Worm (Caenorhabditis elegans) whole organism, L3 larva: Measurements from ENCODE around the gene K03A11.5.

ENCODE experiments used
- R02D3.7 ChIP-seq: fragments of 150-350 bp; optimal IDR thresholded peaks from 2 replicates; lab custom pipeline; 2014; ENCODE audit warnings: missing biosample characterization, missing genetic modification characterization
- ZK546.5 ChIP-seq: sonication (generic microtip); optimal IDR thresholded peaks from 2 replicates; lab custom pipeline; 2017; ENCODE audit warnings: missing biosample characterization, missing genetic modification characterization
- aly-2 ChIP-seq: fragments of 150-350 bp; optimal IDR thresholded peaks from 2 replicates; lab custom pipeline; 2014; ENCODE audit warnings: missing biosample characterization, missing genetic modification characterization
- ama-1 ChIP-seq: fragments of 150-350 bp; optimal IDR thresholded peaks from 2 replicates; lab custom pipeline; 2018
- ceh-16 ChIP-seq: sonication (generic microtip); optimal IDR thresholded peaks from 2 replicates; lab custom pipeline; 2017; ENCODE audit warnings: missing biosample characterization, missing genetic modification characterization
- ceh-28 ChIP-seq: fragments of 150-350 bp; optimal IDR thresholded peaks from 2 replicates; lab custom pipeline; 2014; ENCODE audit warnings: missing biosample characterization, missing genetic modification reagents, missing genetic modification characterization
- ceh-82 ChIP-seq: fragments of 150-350 bp; optimal IDR thresholded peaks from 2 replicates; lab custom pipeline; 2014; ENCODE audit warnings: missing biosample characterization, missing genetic modification characterization
- ceh-9 ChIP-seq: sonication (generic microtip); optimal IDR thresholded peaks from 2 replicates; lab custom pipeline; 2018; ENCODE audit warnings: missing biosample characterization, missing genetic modification characterization
- daf-12 ChIP-seq: fragments of 150-350 bp; optimal IDR thresholded peaks from 2 replicates; lab custom pipeline; 2014; ENCODE audit warnings: missing biosample characterization, missing genetic modification reagents, missing genetic modification characterization
- egl-27 ChIP-seq: sonication (generic microtip); optimal IDR thresholded peaks from 4 replicates; lab custom pipeline; 2017; ENCODE audit warnings: missing biosample characterization, missing genetic modification reagents, missing genetic modification characterization
- egl-5 ChIP-seq: fragments of 150-350 bp; optimal IDR thresholded peaks from 2 replicates; lab custom pipeline; 2017; ENCODE audit warnings: missing biosample characterization, missing genetic modification reagents, missing genetic modification characterization, inconsistent platforms
- elt-1 ChIP-seq: fragments of 150-350 bp; optimal IDR thresholded peaks from 2 replicates; lab custom pipeline; 2014; ENCODE audit warnings: missing biosample characterization, missing genetic modification characterization
- elt-2 ChIP-seq: sonication (generic microtip); optimal IDR thresholded peaks from 2 replicates; lab custom pipeline; 2016; ENCODE audit warnings: missing genetic modification reagents, mild to moderate bottlenecking, missing genetic modification characterization, missing compliant biosample characterization
- elt-3 ChIP-seq, 3 experiments: fragments of 150-350 bp in 1 of 3; sonication (generic microtip) in 2 of 3; optimal IDR thresholded peaks; 2 replicates in 2 of 3; 4 replicates in 1 of 3; lab custom pipeline; 2014 to 2017; ENCODE audit warnings: missing biosample characterization in 3 of 3, missing genetic modification characterization in 3 of 3
- eor-1 ChIP-seq, 2 experiments: fragments of 150-350 bp; optimal IDR thresholded peaks; 2 replicates each; lab custom pipeline; 2014 to 2018; ENCODE audit warnings: missing biosample characterization in 2 of 2, missing genetic modification characterization in 2 of 2
- fkh-10 ChIP-seq: sonication (generic microtip); optimal IDR thresholded peaks from 2 replicates; lab custom pipeline; 2017; ENCODE audit warnings: missing biosample characterization, missing genetic modification reagents, missing genetic modification characterization
- fkh-2 ChIP-seq: fragments of 150-350 bp; optimal IDR thresholded peaks from 2 replicates; lab custom pipeline; 2014; ENCODE audit warnings: missing biosample characterization, missing genetic modification reagents, missing genetic modification characterization
- fos-1 ChIP-seq: fragments of 150-350 bp; optimal IDR thresholded peaks from 2 replicates; lab custom pipeline; 2014; ENCODE audit warnings: missing biosample characterization, missing genetic modification characterization
- hmg-11 ChIP-seq: sonication (generic microtip); optimal IDR thresholded peaks from 2 replicates; lab custom pipeline; 2016; ENCODE audit warnings: missing genetic modification characterization, missing compliant biosample characterization
- jun-1 ChIP-seq: fragments of 150-350 bp; optimal IDR thresholded peaks from 2 replicates; lab custom pipeline; 2014; ENCODE audit warnings: missing biosample characterization, missing genetic modification reagents, missing genetic modification characterization
- lin-15B ChIP-seq: fragments of 150-350 bp; optimal IDR thresholded peaks from 2 replicates; lab custom pipeline; 2014; ENCODE audit warnings: missing biosample characterization, missing genetic modification characterization
- lin-39 ChIP-seq: fragments of 150-350 bp; optimal IDR thresholded peaks from 2 replicates; lab custom pipeline; 2018; ENCODE audit warnings: missing biosample characterization, missing genetic modification reagents, missing genetic modification characterization
- lsy-12 ChIP-seq: sonication (generic microtip); optimal IDR thresholded peaks from 2 replicates; lab custom pipeline; 2016; ENCODE audit warnings: mild to moderate bottlenecking, missing genetic modification characterization, missing compliant biosample characterization
- mdl-1 ChIP-seq: fragments of 150-350 bp; optimal IDR thresholded peaks from 2 replicates; lab custom pipeline; 2014; ENCODE audit warnings: missing biosample characterization, missing genetic modification characterization
- mml-1 ChIP-seq: fragments of 150-350 bp; sonication (generic microtip); optimal IDR thresholded peaks from 3 replicates; lab custom pipeline; 2014; ENCODE audit warnings: missing biosample characterization, missing genetic modification characterization
- nfya-1 ChIP-seq: sonication (generic microtip); optimal IDR thresholded peaks from 2 replicates; lab custom pipeline; 2017; ENCODE audit warnings: missing genetic modification characterization, mild to moderate bottlenecking, missing compliant biosample characterization, antibody characterized with exemption, moderate library complexity; ENCODE audit not compliant: insufficient read depth
- nhr-11 ChIP-seq: fragments of 150-350 bp; optimal IDR thresholded peaks from 2 replicates; lab custom pipeline; 2014; ENCODE audit warnings: missing biosample characterization, missing genetic modification characterization
- nhr-12 ChIP-seq: fragments of 150-350 bp; optimal IDR thresholded peaks from 2 replicates; lab custom pipeline; 2014; ENCODE audit warnings: missing biosample characterization, missing genetic modification characterization
- nhr-23 ChIP-seq: fragments of 150-350 bp; optimal IDR thresholded peaks from 2 replicates; lab custom pipeline; 2014; ENCODE audit warnings: missing biosample characterization, missing genetic modification reagents, missing genetic modification characterization
- nhr-237 ChIP-seq: fragments of 150-350 bp; optimal IDR thresholded peaks from 2 replicates; lab custom pipeline; 2014; ENCODE audit warnings: missing biosample characterization, missing genetic modification characterization
- nhr-25 ChIP-seq: sonication (generic microtip); optimal IDR thresholded peaks from 2 replicates; lab custom pipeline; 2017; ENCODE audit warnings: missing biosample characterization, missing genetic modification characterization
- nhr-28 ChIP-seq: fragments of 150-350 bp; optimal IDR thresholded peaks from 2 replicates; lab custom pipeline; 2014; ENCODE audit warnings: missing biosample characterization, missing genetic modification characterization
- nhr-43 ChIP-seq: sonication (generic microtip); optimal IDR thresholded peaks from 2 replicates; lab custom pipeline; 2016; ENCODE audit warnings: mild to moderate bottlenecking, missing genetic modification characterization, missing compliant biosample characterization; ENCODE audit not compliant: poor library complexity, severe bottlenecking
- nhr-67 ChIP-seq: fragments of 150-350 bp; optimal IDR thresholded peaks from 2 replicates; lab custom pipeline; 2014; ENCODE audit warnings: missing biosample characterization, missing genetic modification characterization
- nhr-76 ChIP-seq: fragments of 150-350 bp; sonication (generic microtip); optimal IDR thresholded peaks from 5 replicates; lab custom pipeline; 2014; ENCODE audit warnings: missing biosample characterization, missing genetic modification characterization
- nhr-77 ChIP-seq: fragments of 150-350 bp; optimal IDR thresholded peaks from 2 replicates; lab custom pipeline; 2014; ENCODE audit warnings: missing biosample characterization, missing genetic modification characterization
- pha-4 ChIP-seq: fragments of 150-350 bp; optimal IDR thresholded peaks from 2 replicates; lab custom pipeline; 2014; ENCODE audit warnings: missing biosample characterization, missing genetic modification reagents, missing genetic modification characterization
- pqm-1 ChIP-seq: fragments of 150-350 bp; optimal IDR thresholded peaks from 2 replicates; lab custom pipeline; 2017; ENCODE audit warnings: missing biosample characterization, missing genetic modification characterization, inconsistent platforms
- sea-2 ChIP-seq: fragments of 150-350 bp; sonication (generic microtip); optimal IDR thresholded peaks from 4 replicates; lab custom pipeline; 2014; ENCODE audit warnings: missing biosample characterization, missing genetic modification reagents, missing genetic modification characterization
- skn-1 ChIP-seq: fragments of 150-350 bp; optimal IDR thresholded peaks from 2 replicates; lab custom pipeline; 2014; ENCODE audit warnings: missing biosample characterization, missing genetic modification characterization
- snpc-4 ChIP-seq: fragments of 150-350 bp; optimal IDR thresholded peaks from 2 replicates; lab custom pipeline; 2014; ENCODE audit warnings: missing biosample characterization, missing genetic modification characterization
- tbx-2 ChIP-seq: sonication (generic microtip); optimal IDR thresholded peaks from 2 replicates; lab custom pipeline; 2016; ENCODE audit warnings: mild to moderate bottlenecking, missing genetic modification characterization, missing compliant biosample characterization
- unc-39 ChIP-seq: sonication (generic microtip); optimal IDR thresholded peaks from 4 replicates; lab custom pipeline; 2017; ENCODE audit warnings: missing biosample characterization, missing genetic modification characterization
- unc-62 ChIP-seq: fragments of 150-350 bp; sonication (generic microtip); optimal IDR thresholded peaks from 4 replicates; lab custom pipeline; 2014; ENCODE audit warnings: missing biosample characterization, missing genetic modification reagents, missing genetic modification characterization
- zag-1 ChIP-seq: fragments of 150-350 bp; optimal IDR thresholded peaks from 2 replicates; lab custom pipeline; 2014; ENCODE audit warnings: missing biosample characterization, missing genetic modification characterization
- ztf-11 ChIP-seq: fragments of 150-350 bp; optimal IDR thresholded peaks from 2 replicates; lab custom pipeline; 2014; ENCODE audit warnings: missing biosample characterization, missing genetic modification characterization
- ztf-4 ChIP-seq: fragments of 150-350 bp; optimal IDR thresholded peaks from 2 replicates; lab custom pipeline; 2014; ENCODE audit warnings: missing biosample characterization, missing genetic modification characterization

Gene K03A11.5

DNA sequence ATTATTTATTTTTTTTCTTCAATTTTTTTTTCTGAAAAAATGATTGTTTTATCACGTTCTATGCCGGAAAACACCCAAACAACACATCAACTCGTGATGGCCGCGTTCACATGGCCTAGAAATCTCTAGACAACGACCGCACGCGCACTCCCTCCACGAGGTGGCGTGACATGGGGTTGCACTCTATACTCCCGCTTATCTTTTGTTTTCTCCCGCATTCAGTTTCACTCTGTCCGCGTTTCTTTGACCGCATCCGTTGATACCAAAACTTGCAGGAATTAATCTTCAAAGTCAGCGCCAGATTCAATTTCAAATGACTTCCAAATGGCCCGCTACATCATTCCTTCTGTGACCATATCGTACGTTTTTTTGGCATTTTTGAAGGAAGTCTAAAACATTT, 41.6 kb downstream of the K03A11.5 start, which contains the start of gene F17H10.1:
Gene F17H10.1, plus strand, starts transcription at position 276 of the 400 bp plus-strand sequence.
- TF ChIP-seq nhr-237 (tag; lab: Kevin White, UChicago) = no peak
- no peak for TF ChIP-seq egl-5
- TF ChIP-seq nhr-76 = no peak
- no peak for TF ChIP-seq ZK546.5 (tag; lab: Kevin White, UChicago)
- peak; percentile 70 for TF ChIP-seq ama-1 (lab: Kevin White, UChicago)
- no peak for TF ChIP-seq fkh-2 (tag; lab: Kevin White, UChicago)
- TF ChIP-seq unc-39 (tag; lab: Kevin White, UChicago) = no peak
- no peak for TF ChIP-seq ztf-11 (tag; lab: Kevin White, UChicago)
- no peak for TF ChIP-seq nfya-1
- TF ChIP-seq elt-1 (tag; lab: Kevin White, UChicago) = no peak
- TF ChIP-seq tbx-2 (tag; lab: Kevin White, UChicago) = no peak
- peak in 1 of 3 experiments; percentile 80 for TF ChIP-seq elt-3 (tag; optimal IDR thresholded peaks at IDR 0.05; lab: Kevin White, UChicago)
- no peak for TF ChIP-seq nhr-28
- no peak for TF ChIP-seq hmg-11
- no peak for TF ChIP-seq fkh-10 (GFP tag; lab: Kevin White, UChicago)
- TF ChIP-seq daf-12 (tag; lab: Kevin White, UChicago) = no peak
- peak; percentile 87 for TF ChIP-seq nhr-43 (tag; lab: Kevin White, UChicago)
- TF ChIP-seq ceh-28 (tag; lab: Kevin White, UChicago) = no peak
- TF ChIP-seq nhr-11 = no peak
- TF ChIP-seq nhr-25 (tag; lab: Kevin White, UChicago) = peak; percentile 65
- no peak for TF ChIP-seq ceh-9 (tag; lab: Kevin White, UChicago)
- TF ChIP-seq aly-2 (tag; lab: Kevin White, UChicago) = no peak
- TF ChIP-seq nhr-77 (tag; lab: Kevin White, UChicago) = no peak
- no peak for TF ChIP-seq skn-1 (tag; lab: Kevin White, UChicago)
- TF ChIP-seq ztf-4 = no peak
- no peak for TF ChIP-seq zag-1 (tag; lab: Kevin White, UChicago)
- TF ChIP-seq ceh-16 (tag; lab: Kevin White, UChicago) = no peak
- peak; percentile 69 for TF ChIP-seq lin-39 (tag; lab: Kevin White, UChicago)
- no peak for TF ChIP-seq R02D3.7 (tag; lab: Kevin White, UChicago)
- peak; percentile 50 for TF ChIP-seq lin-15B (tag; lab: Kevin White, UChicago)
- no peak for TF ChIP-seq nhr-12
- no peak for TF ChIP-seq ceh-82 (tag; lab: Kevin White, UChicago)
- TF ChIP-seq snpc-4 (tag; lab: Kevin White, UChicago) = peak; percentile 53
- peak; percentile 40 for TF ChIP-seq fos-1 (tag; lab: Kevin White, UChicago)
- peak; percentile 95 for TF ChIP-seq elt-2 (tag; lab: Kevin White, UChicago)
- TF ChIP-seq lsy-12 = peak; percentile 62
- no peak for TF ChIP-seq nhr-67 (tag; lab: Kevin White, UChicago)
- TF ChIP-seq unc-62 (GFP tag; lab: Kevin White, UChicago) = no peak
- TF ChIP-seq pha-4 (tag; lab: Kevin White, UChicago) = peak; percentile 80
- peak; percentile 79 for TF ChIP-seq jun-1 (tag; lab: Kevin White, UChicago)
- no peak for TF ChIP-seq sea-2 (GFP tag; lab: Kevin White, UChicago)
- no peak for TF ChIP-seq eor-1 (tag; optimal IDR thresholded peaks at IDR 0.05; lab: Kevin White, UChicago)
- TF ChIP-seq mml-1 (tag; lab: Kevin White, UChicago) = no peak
- TF ChIP-seq pqm-1 = peak; percentile 85
- peak; percentile 92 for TF ChIP-seq mdl-1 (tag; lab: Kevin White, UChicago)
- peak; percentile 48 for TF ChIP-seq egl-27 (tag; lab: Kevin White, UChicago)
- TF ChIP-seq nhr-23 (tag; lab: Kevin White, UChicago) = peak; percentile 79
